Fruit fly (Drosophila melanogaster) whole organism, embryonic: ENCODE results near the gene CG8892.

Source experiments
- Antp ChIP-seq: fragments of 200-800 bp; sonication (Bioruptor generic); optimal IDR thresholded peaks from 3 replicates; lab custom pipeline; 2016; ENCODE audit warnings: missing biosample characterization, missing genetic modification characterization
- C15 ChIP-seq: fragments of 200-800 bp; sonication (Bioruptor generic); IDR thresholded peaks from 3 replicates; pipeline ENCODE4 v1.3.6; 2022; ENCODE audit warnings: missing biosample characterization, missing genetic modification characterization
- CG11398 ChIP-seq: fragments of 200-800 bp; sonication (Bioruptor generic); optimal IDR thresholded peaks from 2 replicates; lab custom pipeline; 2016; ENCODE audit warnings: missing biosample characterization, missing genetic modification characterization
- CG11560 ChIP-seq: fragments of 200-800 bp; sonication (Bioruptor generic); IDR thresholded peaks from 3 replicates; pipeline ENCODE4 v1.3.6; 2022; ENCODE audit warnings: missing biosample characterization, missing genetic modification characterization
- CG12769 ChIP-seq: fragments of 200-800 bp; sonication (Bioruptor generic); optimal IDR thresholded peaks from 2 replicates; lab custom pipeline; 2019; ENCODE audit warnings: missing biosample characterization, mild to moderate bottlenecking, missing genetic modification characterization, moderate library complexity
- CG13424 ChIP-seq: fragments of 200-800 bp; sonication (Bioruptor generic); optimal IDR thresholded peaks from 2 replicates; lab custom pipeline; 2019; ENCODE audit warnings: missing biosample characterization, mild to moderate bottlenecking, missing genetic modification characterization, moderate library complexity
- CG15073 ChIP-seq: fragments of 200-800 bp; sonication (Bioruptor generic); optimal IDR thresholded peaks from 2 replicates; lab custom pipeline; 2016; ENCODE audit warnings: missing biosample characterization, missing genetic modification characterization
- CG1529 ChIP-seq: fragments of 200-800 bp; sonication (Bioruptor generic); optimal IDR thresholded peaks from 3 replicates; lab custom pipeline; 2018; ENCODE audit warnings: missing biosample characterization, missing genetic modification characterization
- CG15601 ChIP-seq: fragments of 200-800 bp; sonication (Bioruptor generic); optimal IDR thresholded peaks from 3 replicates; lab custom pipeline; 2019; ENCODE audit warnings: missing biosample characterization, mild to moderate bottlenecking, missing genetic modification characterization, moderate library complexity
- CG16813 ChIP-seq: fragments of 200-800 bp; sonication (Bioruptor generic); IDR thresholded peaks from 3 replicates; pipeline ENCODE4 v1.3.6; 2022; ENCODE audit warnings: missing biosample characterization, missing genetic modification characterization; ENCODE audit not compliant: partially characterized antibody
- CG16863 ChIP-seq: fragments of 200-800 bp; sonication (Bioruptor generic); optimal IDR thresholded peaks from 3 replicates; lab custom pipeline; 2016; ENCODE audit warnings: missing biosample characterization, missing genetic modification characterization
- CG18599 ChIP-seq: fragments of 200-800 bp; sonication (Bioruptor generic); optimal IDR thresholded peaks from 3 replicates; lab custom pipeline; 2017; ENCODE audit warnings: missing biosample characterization, missing genetic modification characterization, mild to moderate bottlenecking, moderate library complexity, missing genetic modification reagents
- CG18619 ChIP-seq: fragments of 200-800 bp; sonication (Bioruptor generic); optimal IDR thresholded peaks from 3 replicates; lab custom pipeline; 2017; ENCODE audit warnings: missing biosample characterization, mild to moderate bottlenecking, missing genetic modification characterization
- CG2116 ChIP-seq: fragments of 200-800 bp; sonication (Bioruptor generic); optimal IDR thresholded peaks from 3 replicates; lab custom pipeline; 2018; ENCODE audit warnings: missing biosample characterization, mild to moderate bottlenecking, missing genetic modification characterization
- CG3065 ChIP-seq: fragments of 200-800 bp; sonication (Bioruptor generic); optimal IDR thresholded peaks from 2 replicates; lab custom pipeline; 2016; ENCODE audit warnings: missing biosample characterization, missing genetic modification characterization
- CG31441 ChIP-seq: fragments of 200-800 bp; sonication (Bioruptor generic); IDR thresholded peaks from 2 replicates; pipeline ENCODE4 v1.3.6; 2022; ENCODE audit warnings: missing biosample characterization, missing genetic modification characterization
- CG32767 ChIP-seq: fragments of 200-800 bp; sonication (Bioruptor generic); IDR thresholded peaks from 2 replicates; pipeline ENCODE4 v1.3.6; 2022; ENCODE audit warnings: missing biosample characterization, missing genetic modification characterization
- CG43689 ChIP-seq: fragments of 200-800 bp; sonication (Bioruptor generic); IDR thresholded peaks from 2 replicates; pipeline ENCODE4 v1.3.6; 2022; ENCODE audit warnings: missing biosample characterization, missing genetic modification characterization
- CG4617 ChIP-seq: fragments of 200-800 bp; sonication (Bioruptor generic); optimal IDR thresholded peaks from 3 replicates; lab custom pipeline; 2016; ENCODE audit warnings: missing biosample characterization, missing genetic modification characterization, borderline replicate concordance
- CG5180 ChIP-seq: fragments of 200-800 bp; sonication (Bioruptor generic); optimal IDR thresholded peaks from 3 replicates; lab custom pipeline; 2017; ENCODE audit warnings: missing biosample characterization, missing genetic modification characterization, mild to moderate bottlenecking, moderate library complexity, missing genetic modification reagents
- CG6272 ChIP-seq: fragments of 200-800 bp; sonication (Bioruptor generic); IDR thresholded peaks from 2 replicates; pipeline ENCODE4 v1.3.6; 2022; ENCODE audit warnings: missing biosample characterization, missing genetic modification characterization
- CG7271 ChIP-seq: fragments of 200-800 bp; sonication (Bioruptor generic); optimal IDR thresholded peaks from 2 replicates; lab custom pipeline; 2018; ENCODE audit warnings: missing biosample characterization, mild to moderate bottlenecking, missing genetic modification characterization, moderate library complexity
- CG9215 ChIP-seq: fragments of 200-800 bp; sonication (Bioruptor generic); IDR thresholded peaks from 2 replicates; pipeline ENCODE4 v1.3.6; 2022; ENCODE audit warnings: missing biosample characterization, missing genetic modification characterization
- Drgx ChIP-seq: fragments of 200-800 bp; sonication (Bioruptor generic); IDR thresholded peaks from 2 replicates; pipeline ENCODE4 v1.3.6; 2022; ENCODE audit warnings: missing biosample characterization, missing genetic modification characterization
- Fer1 ChIP-seq: fragments of 200-800 bp; sonication (Bioruptor generic); optimal IDR thresholded peaks from 2 replicates; lab custom pipeline; 2017; ENCODE audit warnings: missing biosample characterization, mild to moderate bottlenecking, missing genetic modification characterization
- Fer3 ChIP-seq: fragments of 200-800 bp; sonication (Bioruptor generic); optimal IDR thresholded peaks from 2 replicates; lab custom pipeline; 2018; ENCODE audit warnings: missing biosample characterization, mild to moderate bottlenecking, missing genetic modification characterization, moderate library complexity
- Hsf ChIP-seq: fragments of 200-800 bp; sonication (Bioruptor generic); optimal IDR thresholded peaks from 3 replicates; lab custom pipeline; 2016; ENCODE audit warnings: missing biosample characterization, missing genetic modification characterization
- Jarid2 ChIP-seq: fragments of 200-800 bp; sonication (Bioruptor generic); optimal IDR thresholded peaks from 3 replicates; lab custom pipeline; 2017; ENCODE audit warnings: mild to moderate bottlenecking, missing biosample characterization, missing genetic modification reagents, missing genetic modification characterization
- Lhr ChIP-seq: fragments of 200-800 bp; sonication (Bioruptor generic); optimal IDR thresholded peaks from 3 replicates; lab custom pipeline; 2017; ENCODE audit warnings: mild to moderate bottlenecking, missing biosample characterization, missing genetic modification reagents, missing genetic modification characterization
- Mrtf ChIP-seq: fragments of 200-800 bp; sonication (Bioruptor generic); IDR thresholded peaks from 3 replicates; pipeline ENCODE4 v1.3.6; 2022; ENCODE audit warnings: missing biosample characterization, missing genetic modification characterization
- Sin3A ChIP-seq: fragments of >200 bp; optimal IDR thresholded peaks from 2 replicates; lab custom pipeline; 2018
- ac ChIP-seq: fragments of 200-800 bp; sonication (Bioruptor generic); optimal IDR thresholded peaks from 3 replicates; lab custom pipeline; 2017; ENCODE audit warnings: missing biosample characterization, mild to moderate bottlenecking, missing genetic modification characterization
- al ChIP-seq: fragments of 200-800 bp; sonication (Bioruptor generic); IDR thresholded peaks from 2 replicates; pipeline ENCODE4 v1.3.6; 2022; ENCODE audit warnings: missing biosample characterization, missing genetic modification characterization
- bab2 ChIP-seq: fragments of 200-800 bp; sonication (Bioruptor generic); optimal IDR thresholded peaks from 2 replicates; lab custom pipeline; 2016; ENCODE audit warnings: missing biosample characterization, missing genetic modification characterization
- br ChIP-seq: fragments of >200 bp; optimal IDR thresholded peaks from 2 replicates; lab custom pipeline; 2017
- danr ChIP-seq: fragments of 200-800 bp; sonication (Bioruptor generic); IDR thresholded peaks from 2 replicates; pipeline ENCODE4 v1.3.6; 2022; ENCODE audit warnings: missing biosample characterization, missing genetic modification characterization
- ems ChIP-seq: fragments of 200-800 bp; sonication (Bioruptor generic); optimal IDR thresholded peaks from 3 replicates; lab custom pipeline; 2016; ENCODE audit warnings: missing biosample characterization, missing genetic modification characterization
- eve ChIP-seq, 2 experiments: fragments of >200 bp; optimal IDR thresholded peaks; 2 replicates each; lab custom pipeline; 2017; ENCODE audit warnings: missing biosample characterization in 2 of 2, missing genetic modification characterization in 2 of 2
- gcm2 ChIP-seq: fragments of 200-800 bp; sonication (Bioruptor generic); optimal IDR thresholded peaks from 2 replicates; lab custom pipeline; 2016; ENCODE audit warnings: missing biosample characterization, missing genetic modification characterization
- grn ChIP-seq: fragments of 200-800 bp; sonication (Bioruptor generic); optimal IDR thresholded peaks from 3 replicates; lab custom pipeline; 2017; ENCODE audit warnings: missing biosample characterization, missing genetic modification characterization
- hb ChIP-seq: fragments of 200-800 bp; sonication (Bioruptor generic); IDR thresholded peaks from 3 replicates; pipeline ENCODE4 v1.3.6; 2022; ENCODE audit warnings: missing biosample characterization, missing genetic modification characterization; ENCODE audit not compliant: partially characterized antibody
- mam ChIP-seq: fragments of 200-800 bp; sonication (Bioruptor generic); optimal IDR thresholded peaks from 3 replicates; lab custom pipeline; 2016; ENCODE audit warnings: missing biosample characterization, missing genetic modification characterization
- org-1 ChIP-seq: fragments of 200-800 bp; sonication (Bioruptor generic); optimal IDR thresholded peaks from 2 replicates; lab custom pipeline; 2017; ENCODE audit warnings: missing biosample characterization, missing genetic modification characterization
- p53 ChIP-seq: fragments of 200-800 bp; sonication (Bioruptor generic); optimal IDR thresholded peaks from 2 replicates; lab custom pipeline; 2016; ENCODE audit warnings: missing biosample characterization, missing genetic modification characterization
- pb ChIP-seq: fragments of 200-800 bp; sonication (Bioruptor generic); optimal IDR thresholded peaks from 3 replicates; lab custom pipeline; 2016; ENCODE audit warnings: missing biosample characterization, missing genetic modification characterization
- peb ChIP-seq: fragments of 200-800 bp; sonication (Bioruptor generic); IDR thresholded peaks from 2 replicates; pipeline ENCODE4 v1.3.6; 2022; ENCODE audit warnings: missing biosample characterization, missing genetic modification characterization
- psq ChIP-seq: fragments of 200-800 bp; sonication (Bioruptor generic); optimal IDR thresholded peaks from 2 replicates; lab custom pipeline; 2017; ENCODE audit warnings: missing biosample characterization, missing genetic modification characterization
- sens-2 ChIP-seq: fragments of 200-800 bp; sonication (Bioruptor generic); IDR thresholded peaks from 2 replicates; pipeline ENCODE4 v1.3.6; 2022; ENCODE audit warnings: missing biosample characterization, missing genetic modification characterization
- slou ChIP-seq: fragments of 200-800 bp; sonication (Bioruptor generic); optimal IDR thresholded peaks from 3 replicates; lab custom pipeline; 2016; ENCODE audit warnings: missing biosample characterization, missing genetic modification characterization
- tio ChIP-seq: fragments of 200-800 bp; sonication (Bioruptor generic); optimal IDR thresholded peaks from 2 replicates; lab custom pipeline; 2017; ENCODE audit warnings: missing biosample characterization, missing genetic modification characterization, inconsistent platforms
- vvl ChIP-seq: fragments of 200-800 bp; sonication (Bioruptor generic); IDR thresholded peaks from 2 replicates; pipeline ENCODE4 v1.3.6; 2022; ENCODE audit warnings: missing biosample characterization, missing genetic modification characterization

CG8892 gene

dm6 chr2L:5004677-5005463 lies 23.5 kb upstream of the CG8892 start (continued):
- TF ChIP-seq CG16813 (GFP tag; lab: Robert Waterston, UW) (no peak), CG5180 (peak; percentile 83), Drgx (GFP tag; lab: Robert Waterston, UW) (peak; percentile 91), tio (no peak), CG6272 (GFP tag; lab: Robert Waterston, UW) (peak; percentile 94), Fer1 (GFP tag; lab: Kevin White, UChicago) (peak; percentile 98), C15 (GFP tag; lab: Robert Waterston, UW) (peak; percentile 89), al (GFP tag; lab: Robert Waterston, UW) (peak; percentile 92), CG13424 (peak; percentile 95), ems (GFP tag; lab: Kevin White, UChicago) (peak; percentile 94), grn (GFP tag; lab: Kevin White, UChicago) (peak; percentile 60), danr (GFP tag; lab: Robert Waterston, UW) (peak; percentile 90), Hsf (peak; percentile 95), pb (GFP tag; lab: Kevin White, UChicago) (peak; percentile 90), peb (GFP tag; lab: Robert Waterston, UW) (peak; percentile 94), br (lab: Kevin White, UChicago) (no peak), psq (GFP tag; lab: Kevin White, UChicago) (peak; percentile 74), CG12769 (tag; lab: Kevin White, UChicago) (peak; percentile 95), CG18619 (GFP tag; lab: Kevin White, UChicago) (peak; percentile 91), sens-2 (peak; percentile 91), vvl (GFP tag; lab: Robert Waterston, UW) (peak; percentile 98), Lhr (GFP tag; lab: Kevin White, UChicago) (peak; percentile 67), ac (peak; percentile 27), hb (GFP tag; lab: Robert Waterston, UW) (no peak), CG2116 (GFP tag; lab: Kevin White, UChicago) (peak; percentile 57), CG43689 (peak; percentile 88), CG9215 (GFP tag; lab: Robert Waterston, UW) (peak; percentile 95), p53 (GFP tag; lab: Kevin White, UChicago) (peak; percentile 89), CG32767 (peak; percentile 93), org-1 (peak; percentile 92), gcm2 (GFP tag; lab: Kevin White, UChicago) (peak; percentile 93), CG16863 (peak; percentile 95), CG11560 (tag; lab: Robert Waterston, UW) (peak; percentile 85), CG7271 (tag; lab: Kevin White, UChicago) (peak; percentile 75), Antp (peak; percentile 97), Mrtf (GFP tag; lab: Robert Waterston, UW) (peak; percentile 94), CG4617 (GFP tag; lab: Kevin White, UChicago) (peak; percentile 78), Jarid2 (GFP tag; lab: Kevin White, UChicago) (peak; percentile 61), bab2 (GFP tag; lab: Kevin White, UChicago) (peak; percentile 96), CG18599 (GFP tag; lab: Kevin White, UChicago) (peak; percentile 99), CG15073 (GFP tag; lab: Kevin White, UChicago) (peak; percentile 74), eve (GFP tag; optimal IDR thresholded peaks at IDR 0.05; lab: Kevin White, UChicago) (no peak), CG31441 (GFP tag; lab: Robert Waterston, UW) (peak; percentile 93), Fer3 (tag; lab: Kevin White, UChicago) (peak; percentile 97), Sin3A (lab: Kevin White, UChicago) (no peak), slou (GFP tag; lab: Kevin White, UChicago) (peak; percentile 92), CG3065 (peak; percentile 68), CG11398 (GFP tag; lab: Kevin White, UChicago) (peak; percentile 91), CG15601 (tag; lab: Kevin White, UChicago) (peak; percentile 88), CG1529 (GFP tag; lab: Kevin White, UChicago) (peak; percentile 86), mam (peak; percentile 98)
